Worm (Caenorhabditis elegans) whole organism, midembryonic: ENCODE results near the gene puf-9.

ENCODE experiments used
- T22C8.4 ChIP-seq: fragments of 200-800 bp; sonication (Bioruptor generic); IDR thresholded peaks from 2 replicates; pipeline ENCODE4 v1.3.6; 2022; ENCODE audit warnings: missing genetic modification characterization, missing compliant biosample characterization
- cog-1 ChIP-seq: sonication (generic microtip); optimal IDR thresholded peaks from 2 replicates; lab custom pipeline; 2016; ENCODE audit warnings: missing genetic modification characterization, missing compliant biosample characterization
- flt-1 ChIP-seq: fragments of 200-800 bp; sonication (Bioruptor generic); IDR thresholded peaks from 2 replicates; pipeline ENCODE4 v1.3.6; 2022; ENCODE audit warnings: missing genetic modification characterization, missing compliant biosample characterization
- klf-2 ChIP-seq: fragments of 200-800 bp; sonication (Bioruptor generic); conservative IDR thresholded peaks from 2 replicates; pipeline ENCODE4 v1.3.6; 2022; ENCODE audit warnings: missing genetic modification reagents, missing genetic modification characterization, missing compliant biosample characterization
- ref-1 ChIP-seq: fragments of 200-800 bp; sonication (Bioruptor generic); conservative IDR thresholded peaks from 2 replicates; pipeline ENCODE4 v1.3.6; 2022; ENCODE audit warnings: missing genetic modification reagents, missing genetic modification characterization, missing compliant biosample characterization
- ztf-23 ChIP-seq: fragments of 200-800 bp; sonication (Bioruptor generic); IDR thresholded peaks from 2 replicates; pipeline ENCODE4 v1.3.6; 2022; ENCODE audit warnings: missing genetic modification reagents, missing genetic modification characterization, missing compliant biosample characterization
- ztf-29 ChIP-seq: fragments of 200-800 bp; sonication (Bioruptor generic); IDR thresholded peaks from 2 replicates; pipeline ENCODE4 v1.3.6; 2022; ENCODE audit warnings: missing genetic modification reagents, missing genetic modification characterization, missing compliant biosample characterization

DNA sequence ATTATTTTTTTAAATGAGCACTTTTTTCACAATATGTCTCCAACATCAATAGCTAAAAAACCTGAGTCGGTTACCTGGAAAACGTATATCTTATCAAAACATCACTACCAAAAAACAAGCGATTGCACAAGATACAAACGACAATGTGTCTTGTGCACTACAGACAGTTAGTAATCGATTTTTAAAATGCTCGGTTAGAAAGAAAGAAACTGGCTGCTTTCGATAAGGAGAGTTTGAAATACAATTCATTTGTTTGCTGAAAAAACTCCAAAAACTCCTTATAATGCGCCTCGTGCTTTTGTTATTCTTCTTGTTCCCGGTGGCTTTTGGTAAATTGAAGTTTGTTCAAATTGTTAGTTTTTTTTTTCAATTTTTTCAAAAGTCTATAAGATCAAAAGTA, 12.2 kb upstream of the puf-9 start, which contains the start of gene acp-5:
- TF ChIP-seq ref-1 (GFP tag; lab: Robert Waterston, UW) (no peak), flt-1 (GFP tag; lab: Robert Waterston, UW) (no peak), T22C8.4 (GFP tag; lab: Robert Waterston, UW) (no peak), ztf-23 (GFP tag; lab: Robert Waterston, UW) (no peak), cog-1 (no peak), ztf-29 (GFP tag; lab: Robert Waterston, UW) (no peak), klf-2 (GFP tag; lab: Robert Waterston, UW) (no peak)
